Fruit fly (Drosophila melanogaster): ENCODE measurements around the gene sqz.
A peak's percentile ranks its signal among the peaks of the same experiment; 100 is the strongest.

sqz gene

DNA sequence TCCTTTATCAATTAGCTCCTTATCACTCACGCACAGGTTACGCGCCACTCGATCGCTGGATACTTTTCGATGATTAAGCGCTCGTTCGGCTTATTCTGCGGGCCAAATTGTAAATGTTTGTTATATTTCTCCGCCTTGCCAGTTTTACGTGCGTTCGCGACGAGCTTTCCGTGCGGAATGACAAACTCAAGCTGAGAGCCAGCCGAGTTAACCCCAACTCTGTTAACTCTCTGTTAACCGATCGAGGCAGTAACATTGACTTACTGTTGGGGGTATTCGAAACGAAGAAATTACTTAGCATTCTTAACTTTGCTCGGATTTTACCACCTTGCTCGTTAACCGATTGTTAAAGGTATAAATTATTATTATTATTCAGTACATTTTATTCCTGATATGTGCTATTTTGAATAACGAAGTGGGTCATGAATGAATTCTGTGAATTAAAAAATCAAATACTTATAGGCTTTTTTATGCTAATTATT lies 10.5 kb upstream of the sqz start, which contains the start of gene CG5835 (continued):
- peak; percentile 56; the same call in 1 of the 2 replicates for TF ChIP-seq CG13287 (GFP tag; IDR thresholded peaks at IDR 0.05; ENCODE audit: partially characterized antibody)
- no peak for TF ChIP-seq Sry-β (GFP tag; optimal IDR thresholded peaks at IDR 0.05)
- TF ChIP-seq Gug (GFP tag; IDR thresholded peaks at IDR 0.05): no peak
- TF ChIP-seq gem (tag; optimal IDR thresholded peaks at IDR 0.05): peak; percentile 26
- no peak for TF ChIP-seq Tbp (GFP tag; optimal IDR thresholded peaks at IDR 0.05)
- TF ChIP-seq exex (tag; optimal IDR thresholded peaks at IDR 0.05): peak; percentile 91
- TF ChIP-seq zf30C (GFP tag; optimal IDR thresholded peaks at IDR 0.05): no peak
- no peak for TF ChIP-seq CG6175 (GFP tag; IDR thresholded peaks at IDR 0.05)
- TF ChIP-seq Spps (tag; optimal IDR thresholded peaks at IDR 0.05): no peak
- TF ChIP-seq CG4854 (GFP tag; optimal IDR thresholded peaks at IDR 0.05): no peak
- TF ChIP-seq ken (GFP tag; IDR thresholded peaks at IDR 0.05): no peak
- TF ChIP-seq ind (GFP tag; optimal IDR thresholded peaks at IDR 0.05): no peak
- no peak for TF ChIP-seq pnt (GFP tag; optimal IDR thresholded peaks at IDR 0.05)
- no peak for TF ChIP-seq CG17186 (GFP tag; optimal IDR thresholded peaks at IDR 0.05)
- no peak for TF ChIP-seq CG10565 (GFP tag; optimal IDR thresholded peaks at IDR 0.05)
- no peak for TF ChIP-seq Hey (tag; optimal IDR thresholded peaks at IDR 0.05)
- TF ChIP-seq CG5180 (GFP tag; optimal IDR thresholded peaks at IDR 0.05): peak; percentile 25
- no peak for TF ChIP-seq Mrtf (GFP tag; IDR thresholded peaks at IDR 0.05)
- TF ChIP-seq CG11456 (GFP tag; IDR thresholded peaks at IDR 0.05): no peak
- no peak for TF ChIP-seq Ets97D (GFP tag; optimal IDR thresholded peaks at IDR 0.05)
- no peak for TF ChIP-seq CG6654 (GFP tag; optimal IDR thresholded peaks at IDR 0.05)
- no peak for TF ChIP-seq zen2 (GFP tag; IDR thresholded peaks at IDR 0.05; ENCODE audit: partially characterized antibody)
- TF ChIP-seq CG6813 (GFP tag; optimal IDR thresholded peaks at IDR 0.05): no peak
- peak; percentile 13; the same call in 1 of the 2 replicates for TF ChIP-seq CG43689 (GFP tag; IDR thresholded peaks at IDR 0.05)
- TF ChIP-seq vnd (GFP tag; IDR thresholded peaks at IDR 0.05; ENCODE audit: partially characterized antibody): no peak
- TF ChIP-seq psq (GFP tag; optimal IDR thresholded peaks at IDR 0.05): no peak
- peak in 1 of 2 experiments; percentile 41 for TF ChIP-seq Hr78 (GFP tag; optimal IDR thresholded peaks at IDR 0.05)
- peak; percentile 77 for TF ChIP-seq CG34376 (GFP tag; optimal IDR thresholded peaks at IDR 0.05)
- TF ChIP-seq CG9797 (GFP tag; optimal IDR thresholded peaks at IDR 0.05): no peak
- TF ChIP-seq B-H1 (GFP tag; IDR thresholded peaks at IDR 0.05): no peak
- no peak for TF ChIP-seq Elba2 (GFP tag; optimal IDR thresholded peaks at IDR 0.05)
- TF ChIP-seq CG18619 (GFP tag; optimal IDR thresholded peaks at IDR 0.05): no peak
- TF ChIP-seq fd102C (GFP tag; optimal IDR thresholded peaks at IDR 0.05): no peak
- no peak for TF ChIP-seq p53 (GFP tag; optimal IDR thresholded peaks at IDR 0.05)
- no peak for TF ChIP-seq Ptx1 (GFP tag; IDR thresholded peaks at IDR 0.05)
- TF ChIP-seq luna (GFP tag; optimal IDR thresholded peaks at IDR 0.05): no peak
- TF ChIP-seq mirr (GFP tag; optimal IDR thresholded peaks at IDR 0.05): peak; percentile 81
- TF ChIP-seq Blimp-1 (GFP tag; optimal IDR thresholded peaks at IDR 0.05): no peak
- TF ChIP-seq CG30020 (tag; optimal IDR thresholded peaks at IDR 0.05): no peak
- TF ChIP-seq Vsx1 (GFP tag; optimal IDR thresholded peaks at IDR 0.05): peak; percentile 15
- TF ChIP-seq fd96Cb (tag; optimal IDR thresholded peaks at IDR 0.05): no peak
- no peak for TF ChIP-seq wor (GFP tag; IDR thresholded peaks at IDR 0.05)
- peak; percentile 12 for TF ChIP-seq CG13296 (GFP tag; optimal IDR thresholded peaks at IDR 0.05)
- no peak for TF ChIP-seq vfl (GFP tag; optimal IDR thresholded peaks at IDR 0.05)
- no peak for TF ChIP-seq CG10267 (tag; optimal IDR thresholded peaks at IDR 0.05)
- TF ChIP-seq CG1792 (GFP tag; optimal IDR thresholded peaks at IDR 0.05): no peak
- no peak for TF ChIP-seq hb (GFP tag; IDR thresholded peaks at IDR 0.05; ENCODE audit: partially characterized antibody)
- no peak for TF ChIP-seq NFAT (GFP tag; IDR thresholded peaks at IDR 0.05)
- TF ChIP-seq CG8924 (tag; optimal IDR thresholded peaks at IDR 0.05): no peak
- TF ChIP-seq CG17829 (tag; optimal IDR thresholded peaks at IDR 0.05): no peak
- no peak for TF ChIP-seq CG5245 (GFP tag; optimal IDR thresholded peaks at IDR 0.05)

All from whole organism, embryonic.